Worm (Caenorhabditis elegans): Measurements from ENCODE around the gene rip-1.
"Not testable (repeated sequence)": the region's sequence is repeated elsewhere in the genome, so short reads cannot be mapped to it uniquely, and the experiment has no call there.

Gene rip-1

ce11 chrIII:10270778-10271307 is 12.3 kb upstream of the rip-1 start, which contains the start of gene cnk-1 (continued):
- TF ChIP-seq rnt-1 (tag; optimal IDR thresholded peaks at IDR 0.05): peak; percentile 51
- TF ChIP-seq sdc-2 (tag; optimal IDR thresholded peaks at IDR 0.05): no peak
- TF ChIP-seq tbx-7 (tag; optimal IDR thresholded peaks at IDR 0.05): peak; percentile 72
- peak; percentile 43 for TF ChIP-seq ceh-14 (tag; optimal IDR thresholded peaks at IDR 0.05)
- TF ChIP-seq hlh-6 (tag; optimal IDR thresholded peaks at IDR 0.05): peak; percentile 44
- TF ChIP-seq dve-1 (tag; optimal IDR thresholded peaks at IDR 0.05): no peak
- no peak for TF ChIP-seq pax-1 (tag; optimal IDR thresholded peaks at IDR 0.05)
- no peak for TF ChIP-seq ztf-16 (tag; optimal IDR thresholded peaks at IDR 0.05)
- peak; percentile 31 for TF ChIP-seq fkh-6 (tag; optimal IDR thresholded peaks at IDR 0.05)
- TF ChIP-seq hlh-13 (GFP tag; optimal IDR thresholded peaks at IDR 0.05): no peak
- no peak for TF ChIP-seq che-1 (tag; optimal IDR thresholded peaks at IDR 0.05)
- no peak for TF ChIP-seq nfya-1 (tag; optimal IDR thresholded peaks at IDR 0.05)
- peak; percentile 26 for TF ChIP-seq elt-2 (tag; optimal IDR thresholded peaks at IDR 0.05)
- TF ChIP-seq ama-1 (optimal IDR thresholded peaks at IDR 0.05): no peak
- TF ChIP-seq npax-4 (tag; optimal IDR thresholded peaks at IDR 0.05): no peak
- peak; percentile 75 for TF ChIP-seq mec-3 (tag; optimal IDR thresholded peaks at IDR 0.05; ENCODE audit: borderline replicate concordance)
- TF ChIP-seq unc-3 (GFP tag; conservative IDR thresholded peaks at IDR 0.05): peak; percentile 71
- TF ChIP-seq unc-3 (tag; optimal IDR thresholded peaks at IDR 0.05): no peak
- peak; percentile 55 for TF ChIP-seq ceh-18 (tag; optimal IDR thresholded peaks at IDR 0.05)
- TF ChIP-seq eyg-1 (tag; optimal IDR thresholded peaks at IDR 0.05): no peak
- TF ChIP-seq ceh-9 (tag; optimal IDR thresholded peaks at IDR 0.05): no peak
- no peak for TF ChIP-seq nhr-232 (tag; optimal IDR thresholded peaks at IDR 0.05)
- TF ChIP-seq ttx-3 (tag; optimal IDR thresholded peaks at IDR 0.05): no peak
- TF ChIP-seq unc-42 (tag; optimal IDR thresholded peaks at IDR 0.05): peak; percentile 34
- peak; percentile 62 for TF ChIP-seq ceh-34 (tag; optimal IDR thresholded peaks at IDR 0.05)
- TF ChIP-seq ets-4 (tag; optimal IDR thresholded peaks at IDR 0.05): peak; percentile 84

ce11 chrIII:10266824-10267223 is 8.3 kb upstream of the rip-1 start, which contains the start of gene inpp-4B:
Gene inpp-4B, minus strand, starts transcription at chrIII:10266877.
- not testable (repeated sequence) for TF ChIP-seq T23F11.4 (GFP tag; optimal IDR thresholded peaks at IDR 0.05); pat-9 (tag; optimal IDR thresholded peaks at IDR 0.05); dmd-4 (tag; optimal IDR thresholded peaks at IDR 0.05; ENCODE audit: borderline replicate concordance)

- TF ChIP-seq tbx-2 (tag; optimal IDR thresholded peaks at IDR 0.05) (no peak), ama-1 (optimal IDR thresholded peaks at IDR 0.05) (no peak), unc-3 (GFP tag; conservative IDR thresholded peaks at IDR 0.05) (no peak), unc-3 (tag; optimal IDR thresholded peaks at IDR 0.05) (no peak), lin-11 (tag; optimal IDR thresholded peaks at IDR 0.05) (no peak), tbx-7 (tag; optimal IDR thresholded peaks at IDR 0.05) (no peak), ref-2 (tag; optimal IDR thresholded peaks at IDR 0.05) (no peak)
These were observed 3.1 kb upstream of the rip-1 start, which contains the start of gene bbs-5 for ce11 chrIII:10261682-10262081. Gene bbs-5, minus strand, starts transcription at chrIII:10261782.

DNA sequence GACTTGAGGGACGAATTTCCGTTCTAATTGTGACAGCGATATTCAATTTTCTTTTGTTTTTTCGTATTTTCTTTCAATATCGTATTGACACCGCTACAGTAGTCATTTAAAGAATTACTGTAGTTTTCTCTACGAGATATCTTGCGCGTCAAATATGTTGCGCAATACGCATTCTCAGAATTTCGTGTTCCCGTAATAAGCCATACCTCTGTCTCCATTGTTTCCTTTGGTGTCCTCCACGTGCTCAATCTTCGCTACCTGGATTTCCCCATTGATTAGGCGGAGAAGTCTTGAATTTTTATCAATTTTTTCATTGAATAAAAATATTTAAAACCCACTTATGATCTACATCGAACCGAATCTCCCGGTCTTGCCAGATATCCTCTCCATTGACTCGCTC is 2.7 kb upstream of the rip-1 start:
- TF ChIP-seq ahr-1 (tag; optimal IDR thresholded peaks at IDR 0.05): no peak
- TF ChIP-seq rnt-1 (tag; optimal IDR thresholded peaks at IDR 0.05): no peak
- TF ChIP-seq npax-4 (tag; optimal IDR thresholded peaks at IDR 0.05): no peak
- no peak for TF ChIP-seq elt-4 (tag; optimal IDR thresholded peaks at IDR 0.05)
- TF ChIP-seq ceh-34 (tag; optimal IDR thresholded peaks at IDR 0.05): no peak
- TF ChIP-seq hlh-8 (tag; optimal IDR thresholded peaks at IDR 0.05): no peak
- TF ChIP-seq K09A11.1 (tag; optimal IDR thresholded peaks at IDR 0.05; ENCODE audit: insufficient read depth): no peak
- no peak for TF ChIP-seq ceh-18 (tag; optimal IDR thresholded peaks at IDR 0.05)
- no peak for TF ChIP-seq C08G9.2 (tag; optimal IDR thresholded peaks at IDR 0.05)
- no peak for TF ChIP-seq unc-42 (tag; optimal IDR thresholded peaks at IDR 0.05)
- no peak for TF ChIP-seq lim-6 (tag; optimal IDR thresholded peaks at IDR 0.05)
- TF ChIP-seq lin-11 (tag; optimal IDR thresholded peaks at IDR 0.05): no peak
- no peak for TF ChIP-seq ceh-2 (tag; optimal IDR thresholded peaks at IDR 0.05)
- no peak for TF ChIP-seq dmd-4 (tag; optimal IDR thresholded peaks at IDR 0.05; ENCODE audit: borderline replicate concordance)
- no peak for TF ChIP-seq pha-4 (tag; optimal IDR thresholded peaks at IDR 0.05)
- TF ChIP-seq tbx-2 (tag; optimal IDR thresholded peaks at IDR 0.05): no peak
- no peak for TF ChIP-seq ref-2 (tag; optimal IDR thresholded peaks at IDR 0.05)
- no peak for TF ChIP-seq ceh-48 (tag; optimal IDR thresholded peaks at IDR 0.05)
- no peak for TF ChIP-seq sdc-2 (tag; optimal IDR thresholded peaks at IDR 0.05)
- no peak for TF ChIP-seq ets-4 (tag; optimal IDR thresholded peaks at IDR 0.05)
